Worm (Caenorhabditis elegans) whole organism, L4/young adult: ENCODE results near the gene arx-3.

ENCODE experiments used
- W03F9.2 ChIP-seq: fragments of 150-350 bp; optimal IDR thresholded peaks from 2 replicates; lab custom pipeline; 2014; ENCODE audit warnings: missing biosample characterization, missing genetic modification characterization
- dao-5 ChIP-seq: sonication (generic microtip); optimal IDR thresholded peaks from 2 replicates; lab custom pipeline; 2016; ENCODE audit warnings: missing genotype, missing genetic modification characterization, moderate library complexity, missing compliant biosample characterization
- him-1 ChIP-seq: sonication (generic microtip); optimal IDR thresholded peaks from 2 replicates; lab custom pipeline; 2016; ENCODE audit warnings: missing genotype, missing genetic modification reagents, missing genetic modification characterization, missing compliant biosample characterization

- TF ChIP-seq him-1 (tag; lab: Kevin White, UChicago) = no peak
- no peak for TF ChIP-seq dao-5 (tag; lab: Kevin White, UChicago)
- no peak for TF ChIP-seq W03F9.2 (tag; lab: Kevin White, UChicago)
Observed at ce11 chrIII:12028769-12029168, 29.5 kb downstream of the arx-3 start, which contains the start of gene Y79H2A.12.
